Worm (Caenorhabditis elegans) whole organism, L1 larva: ENCODE data around the gene mmcm-1.

Experiments
- C16A3.4 ChIP-seq: fragments of 150-350 bp; optimal IDR thresholded peaks from 2 replicates; lab custom pipeline; 2014; ENCODE audit warnings: missing biosample characterization, missing genetic modification characterization
- C34B4.2 ChIP-seq: sonication (generic microtip); optimal IDR thresholded peaks from 2 replicates; lab custom pipeline; 2017; ENCODE audit warnings: mild to moderate bottlenecking, missing genetic modification characterization, missing compliant biosample characterization
- Y116A8C.19 ChIP-seq: sonication (generic microtip); optimal IDR thresholded peaks from 2 replicates; lab custom pipeline; 2016; ENCODE audit warnings: missing compliant biosample characterization, missing genetic modification characterization, borderline replicate concordance
- aha-1 ChIP-seq: fragments of 150-350 bp; optimal IDR thresholded peaks from 2 replicates; lab custom pipeline; 2014; ENCODE audit warnings: missing biosample characterization, missing genetic modification characterization
- alr-1 ChIP-seq: fragments of 200-800 bp; sonication (Bioruptor generic); optimal IDR thresholded peaks from 2 replicates; lab custom pipeline; 2018; ENCODE audit warnings: borderline replicate concordance, mild to moderate bottlenecking, missing genetic modification characterization, missing compliant biosample characterization
- ama-1 ChIP-seq: fragments of 150-350 bp; optimal IDR thresholded peaks from 2 replicates; lab custom pipeline; 2014
- blmp-1 ChIP-seq: fragments of 150-350 bp; optimal IDR thresholded peaks from 2 replicates; lab custom pipeline; 2014; ENCODE audit warnings: missing biosample characterization, missing genetic modification characterization
- ceh-8 ChIP-seq: fragments of 200-800 bp; sonication (Bioruptor generic); optimal IDR thresholded peaks from 2 replicates; lab custom pipeline; 2018; ENCODE audit warnings: mild to moderate bottlenecking, missing genetic modification characterization, moderate library complexity, missing compliant biosample characterization
- ceh-82 ChIP-seq, 3 experiments: fragments of 150-350 bp in 1 of 3; sonication (generic microtip) in 2 of 3; optimal IDR thresholded peaks; 2 replicates each; lab custom pipeline; 2014 to 2017; ENCODE audit warnings: missing biosample characterization in 3 of 3, missing genetic modification characterization in 3 of 3
- ceh-88 ChIP-seq: fragments of 200-800 bp; sonication (Bioruptor generic); IDR thresholded peaks from 2 replicates; pipeline ENCODE4 v1.3.6; 2022; ENCODE audit warnings: missing genetic modification characterization, missing compliant biosample characterization
- dpl-1 ChIP-seq, 3 experiments: fragments of 150-350 bp in 2 of 3; sonication (generic microtip) in 1 of 3; optimal IDR thresholded peaks; 2 replicates each; lab custom pipeline; 2014 to 2017; ENCODE audit warnings: missing biosample characterization in 3 of 3, missing genetic modification characterization in 3 of 3, missing genetic modification reagents in 3 of 3
- dsc-1 ChIP-seq: sonication (generic microtip); optimal IDR thresholded peaks from 2 replicates; lab custom pipeline; 2016; ENCODE audit warnings: mild to moderate bottlenecking, missing genetic modification characterization, missing compliant biosample characterization
- efl-1 ChIP-seq, 4 experiments: fragments of 150-350 bp; optimal IDR thresholded peaks in 3 of 4; peaks in 1 of 4; 1 replicate in 1 of 4; 2 replicates in 3 of 4; lab custom pipeline; 2014; ENCODE audit warnings: missing biosample characterization in 2 of 4, missing genetic modification characterization in 2 of 4, missing genetic modification reagents in 2 of 4
- egl-27 ChIP-seq, 2 experiments: fragments of 150-350 bp in 1 of 2; sonication (generic microtip); optimal IDR thresholded peaks; 3 replicates each; lab custom pipeline; 2017 to 2018; ENCODE audit warnings: missing biosample characterization in 2 of 2, missing genetic modification characterization in 2 of 2, missing genetic modification reagents in 2 of 2
- elt-3 ChIP-seq, 6 experiments: fragments of 150-350 bp in 1 of 6; sonication (generic microtip); optimal IDR thresholded peaks; 2 replicates each; lab custom pipeline; 2017 to 2018; ENCODE audit warnings: missing biosample characterization in 6 of 6, missing genetic modification characterization in 6 of 6, inconsistent platforms in 1 of 6
- fkh-10 ChIP-seq: sonication (generic microtip); optimal IDR thresholded peaks from 2 replicates; lab custom pipeline; 2017; ENCODE audit warnings: missing biosample characterization, missing genetic modification reagents, missing genetic modification characterization
- fkh-4 ChIP-seq: sonication (generic microtip); optimal IDR thresholded peaks from 2 replicates; lab custom pipeline; 2016; ENCODE audit warnings: missing compliant biosample characterization, missing genetic modification characterization, borderline replicate concordance
- fkh-8 ChIP-seq: sonication (generic microtip); optimal IDR thresholded peaks from 2 replicates; lab custom pipeline; 2016; ENCODE audit warnings: mild to moderate bottlenecking, missing genetic modification characterization, missing compliant biosample characterization
- fos-1 ChIP-seq: fragments of 150-350 bp; optimal IDR thresholded peaks from 2 replicates; lab custom pipeline; 2014; ENCODE audit warnings: missing biosample characterization, missing genetic modification characterization
- irx-1 ChIP-seq: sonication (generic microtip); optimal IDR thresholded peaks from 2 replicates; lab custom pipeline; 2016; ENCODE audit warnings: missing genetic modification characterization, missing compliant biosample characterization
- isw-1 ChIP-seq: fragments of 200-800 bp; sonication (Bioruptor generic); IDR thresholded peaks from 2 replicates; pipeline ENCODE4 v1.3.6; 2022; ENCODE audit warnings: missing genetic modification characterization, missing compliant biosample characterization
- jun-1 ChIP-seq: fragments of 150-350 bp; optimal IDR thresholded peaks from 2 replicates; lab custom pipeline; 2014; ENCODE audit warnings: missing biosample characterization, missing genetic modification reagents, missing genetic modification characterization
- lin-14 ChIP-seq: fragments of 200-800 bp; sonication (Bioruptor generic); optimal IDR thresholded peaks from 2 replicates; lab custom pipeline; 2018; ENCODE audit warnings: mild to moderate bottlenecking, missing genetic modification characterization, moderate library complexity, missing compliant biosample characterization
- lin-35 ChIP-seq, 2 experiments: fragments of 150-350 bp; optimal IDR thresholded peaks; 2 replicates each; lab custom pipeline; 2014; ENCODE audit warnings: missing biosample characterization in 2 of 2, missing genetic modification characterization in 2 of 2, missing genetic modification reagents in 2 of 2
- lin-39 ChIP-seq: fragments of 150-350 bp; optimal IDR thresholded peaks from 2 replicates; lab custom pipeline; 2014; ENCODE audit warnings: missing biosample characterization, missing genetic modification reagents, missing genetic modification characterization
- lir-3 ChIP-seq: sonication (generic microtip); optimal IDR thresholded peaks from 2 replicates; lab custom pipeline; 2016; ENCODE audit warnings: mild to moderate bottlenecking, missing genetic modification characterization, moderate library complexity, missing compliant biosample characterization; ENCODE audit not compliant: poor library complexity
- lsy-2 ChIP-seq, 2 experiments: fragments of 150-350 bp; optimal IDR thresholded peaks; 2 replicates each; lab custom pipeline; 2014; ENCODE audit warnings: missing biosample characterization in 2 of 2, missing genetic modification characterization in 2 of 2
- mab-9 ChIP-seq: fragments of 200-800 bp; sonication (Bioruptor generic); IDR thresholded peaks from 2 replicates; pipeline ENCODE4 v1.3.6; 2022; ENCODE audit warnings: missing genetic modification reagents, missing genetic modification characterization, missing compliant biosample characterization
- mdl-1 ChIP-seq, 2 experiments: fragments of 150-350 bp; optimal IDR thresholded peaks; 2 replicates each; lab custom pipeline; 2014 to 2017; ENCODE audit warnings: missing biosample characterization in 2 of 2, missing genetic modification characterization in 2 of 2, inconsistent platforms in 1 of 2
- mep-1 ChIP-seq: fragments of 150-350 bp; optimal IDR thresholded peaks from 2 replicates; lab custom pipeline; 2014; ENCODE audit warnings: missing biosample characterization, missing genetic modification characterization
- nhr-19 ChIP-seq: fragments of 200-800 bp; sonication (Bioruptor generic); conservative IDR thresholded peaks from 2 replicates; pipeline ENCODE4 v1.3.6; 2022; ENCODE audit warnings: missing genetic modification characterization, missing compliant biosample characterization
- nhr-20 ChIP-seq: sonication (generic microtip); optimal IDR thresholded peaks from 2 replicates; lab custom pipeline; 2016; ENCODE audit warnings: mild to moderate bottlenecking, missing genetic modification characterization, missing compliant biosample characterization
- nhr-47 ChIP-seq: sonication (generic microtip); optimal IDR thresholded peaks from 2 replicates; lab custom pipeline; 2016; ENCODE audit warnings: mild to moderate bottlenecking, missing genetic modification characterization, moderate library complexity, missing compliant biosample characterization
- nhr-71 ChIP-seq: sonication (generic microtip); optimal IDR thresholded peaks from 2 replicates; lab custom pipeline; 2016; ENCODE audit warnings: mild to moderate bottlenecking, missing genetic modification characterization, moderate library complexity, missing compliant biosample characterization
- nhr-76 ChIP-seq: sonication (generic microtip); optimal IDR thresholded peaks from 2 replicates; lab custom pipeline; 2017; ENCODE audit warnings: missing biosample characterization, missing genetic modification characterization
- nhr-85 ChIP-seq: sonication (generic microtip); peaks from one replicate; lab custom pipeline; 2016; ENCODE audit warnings: missing genetic modification characterization, inconsistent platforms, missing compliant biosample characterization
- nhr-90 ChIP-seq: sonication (generic microtip); optimal IDR thresholded peaks from 2 replicates; lab custom pipeline; 2016; ENCODE audit warnings: mild to moderate bottlenecking, missing genetic modification characterization, missing compliant biosample characterization; ENCODE audit not compliant: poor library complexity
- pax-3 ChIP-seq: fragments of 200-800 bp; sonication (Bioruptor generic); optimal IDR thresholded peaks from 2 replicates; lab custom pipeline; 2018; ENCODE audit warnings: mild to moderate bottlenecking, missing genetic modification characterization, moderate library complexity, missing compliant biosample characterization
- rnt-1 ChIP-seq: sonication (generic microtip); optimal IDR thresholded peaks from 2 replicates; lab custom pipeline; 2016; ENCODE audit warnings: mild to moderate bottlenecking, missing genetic modification characterization, moderate library complexity, missing compliant biosample characterization
- skn-1 ChIP-seq: fragments of 150-350 bp; optimal IDR thresholded peaks from 2 replicates; lab custom pipeline; 2014; ENCODE audit warnings: missing biosample characterization, missing genetic modification characterization
- snpc-4 ChIP-seq: fragments of 150-350 bp; optimal IDR thresholded peaks from 2 replicates; lab custom pipeline; 2014; ENCODE audit warnings: missing biosample characterization, missing genetic modification characterization
- snu-23 ChIP-seq: sonication (generic microtip); optimal IDR thresholded peaks from 2 replicates; lab custom pipeline; 2016; ENCODE audit warnings: missing genetic modification characterization, missing compliant biosample characterization
- sox-4 ChIP-seq: sonication (generic microtip); optimal IDR thresholded peaks from 2 replicates; lab custom pipeline; 2016; ENCODE audit warnings: missing genetic modification characterization, missing compliant biosample characterization
- sup-37 ChIP-seq: fragments of 200-800 bp; sonication (Bioruptor generic); optimal IDR thresholded peaks from 2 replicates; lab custom pipeline; 2018; ENCODE audit warnings: mild to moderate bottlenecking, missing genetic modification characterization, missing compliant biosample characterization
- swsn-7 ChIP-seq: sonication (generic microtip); optimal IDR thresholded peaks from 2 replicates; lab custom pipeline; 2016; ENCODE audit warnings: missing genetic modification characterization, missing compliant biosample characterization
- tbx-2 ChIP-seq: sonication (generic microtip); optimal IDR thresholded peaks from 2 replicates; lab custom pipeline; 2016; ENCODE audit warnings: missing genetic modification characterization, missing compliant biosample characterization
- unc-130 ChIP-seq: fragments of 150-350 bp; optimal IDR thresholded peaks from 2 replicates; lab custom pipeline; 2017; ENCODE audit warnings: missing biosample characterization, missing genetic modification characterization, inconsistent platforms
- unc-86 ChIP-seq: sonication (generic microtip); optimal IDR thresholded peaks from 2 replicates; lab custom pipeline; 2016; ENCODE audit warnings: missing genetic modification characterization, missing compliant biosample characterization
- vab-15 ChIP-seq: sonication (generic microtip); optimal IDR thresholded peaks from 2 replicates; lab custom pipeline; 2017; ENCODE audit warnings: missing genotype, mild to moderate bottlenecking, missing genetic modification characterization, missing compliant biosample characterization
- zag-1 ChIP-seq: fragments of 150-350 bp; optimal IDR thresholded peaks from 2 replicates; lab custom pipeline; 2014; ENCODE audit warnings: missing biosample characterization, missing genetic modification characterization
- ztf-11 ChIP-seq, 2 experiments: sonication (generic microtip); optimal IDR thresholded peaks; 2 replicates each; lab custom pipeline; 2016 to 2017; ENCODE audit warnings: missing genetic modification characterization in 2 of 2, missing biosample characterization in 1 of 2, missing compliant biosample characterization in 1 of 2
- ztf-4 ChIP-seq: fragments of 150-350 bp; optimal IDR thresholded peaks from 2 replicates; lab custom pipeline; 2014; ENCODE audit warnings: missing biosample characterization, missing genetic modification characterization

mmcm-1 gene

DNA sequence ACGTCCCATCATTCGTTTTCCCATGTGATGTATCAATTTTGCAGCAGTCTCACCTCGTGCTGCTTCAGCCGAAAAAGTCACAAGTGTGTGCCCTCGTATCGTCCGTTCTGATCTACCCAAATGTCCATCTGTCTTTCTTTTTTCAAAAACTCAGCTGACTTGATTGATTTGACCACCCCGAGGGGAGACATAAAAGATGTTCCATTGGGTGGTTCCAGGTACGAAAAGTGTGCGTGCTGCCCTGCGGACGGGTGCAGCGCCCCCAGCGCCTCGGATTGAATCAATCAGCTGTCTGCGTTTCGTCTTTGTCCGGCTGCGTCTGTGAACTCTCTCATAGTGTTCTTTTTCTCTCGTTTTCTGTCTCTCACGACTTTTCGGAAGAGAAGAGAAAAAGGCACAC lies 45.7 kb upstream of the mmcm-1 start:
- TF ChIP-seq blmp-1 (tag; lab: Kevin White, UChicago) (peak; percentile 65), ama-1 (peak; percentile 60), mdl-1 (tag; optimal IDR thresholded peaks at IDR 0.05; lab: Kevin White, UChicago) (peak in 1 of 2 experiments; percentile 79), nhr-47 (peak; percentile 49), efl-1 (optimal IDR thresholded peaks at IDR 0.05; lab: Kevin White, UChicago) (peak; percentile 40 to 69), efl-1 (GFP tag; optimal IDR thresholded peaks at IDR 0.05 in 1 of 2; lab: Kevin White, UChicago) (peak in 1 of 2 experiments; percentile 94), lsy-2 (tag; optimal IDR thresholded peaks at IDR 0.05; lab: Kevin White, UChicago) (peak; percentile 34 to 62), snpc-4 (peak; percentile 18), zag-1 (tag; lab: Kevin White, UChicago) (no peak), lir-3 (tag; lab: Kevin White, UChicago) (peak; percentile 40), nhr-85 (tag; lab: Kevin White, UChicago) (peak; percentile 94), ztf-4 (tag; lab: Kevin White, UChicago) (peak; percentile 55), vab-15 (peak; percentile 36), C34B4.2 (no peak), nhr-90 (tag; lab: Kevin White, UChicago) (peak; percentile 21), lin-39 (no peak), C16A3.4 (tag; lab: Kevin White, UChicago) (peak; percentile 57), irx-1 (tag; lab: Kevin White, UChicago) (peak; percentile 4), tbx-2 (tag; lab: Kevin White, UChicago) (peak; percentile 39), mep-1 (tag; lab: Kevin White, UChicago) (peak; percentile 74), Y116A8C.19 (tag; lab: Kevin White, UChicago) (no peak), elt-3 (tag; optimal IDR thresholded peaks at IDR 0.05; lab: Kevin White, UChicago) (peak in 1 of 6 experiments; percentile 41), alr-1 (tag; lab: Kevin White, UChicago) (no peak), dpl-1 (GFP tag; optimal IDR thresholded peaks at IDR 0.05; lab: Kevin White, UChicago) (peak; percentile 19 to 38 (median 31)), egl-27 (tag; optimal IDR thresholded peaks at IDR 0.05; lab: Kevin White, UChicago) (no peak), snu-23 (GFP tag; lab: Kevin White, UChicago) (peak; percentile 61), fkh-10 (GFP tag; lab: Kevin White, UChicago) (peak; percentile 4), pax-3 (tag; lab: Kevin White, UChicago) (peak; percentile 12), isw-1 (GFP tag; lab: Robert Waterston, UW) (no peak; the same call in 1 of the 2 replicates), lin-35 (GFP tag; optimal IDR thresholded peaks at IDR 0.05; lab: Kevin White, UChicago) (peak; percentile 30 to 83), skn-1 (tag; lab: Kevin White, UChicago) (no peak), sox-4 (tag; lab: Kevin White, UChicago) (no peak), nhr-19 (GFP tag; lab: Robert Waterston, UW) (peak; percentile 40), unc-86 (tag; lab: Kevin White, UChicago) (peak; percentile 8), ceh-82 (tag; optimal IDR thresholded peaks at IDR 0.05; lab: Kevin White, UChicago) (peak in 1 of 3 experiments; percentile 48), sup-37 (GFP tag; lab: Kevin White, UChicago) (peak; percentile 29), ceh-88 (GFP tag; lab: Robert Waterston, UW) (no peak), dsc-1 (tag; lab: Kevin White, UChicago) (peak; percentile 38), lin-14 (GFP tag; lab: Kevin White, UChicago) (peak; percentile 88), swsn-7 (peak; percentile 35), nhr-76 (tag; lab: Kevin White, UChicago) (no peak), fkh-4 (tag; lab: Kevin White, UChicago) (no peak), jun-1 (tag; lab: Kevin White, UChicago) (peak; percentile 7), fos-1 (tag; lab: Kevin White, UChicago) (no peak), nhr-20 (tag; lab: Kevin White, UChicago) (peak; percentile 74), aha-1 (tag; lab: Kevin White, UChicago) (no peak), nhr-71 (tag; lab: Kevin White, UChicago) (peak; percentile 79), fkh-8 (tag; lab: Kevin White, UChicago) (peak; percentile 67), rnt-1 (tag; lab: Kevin White, UChicago) (peak; percentile 50), mab-9 (GFP tag; lab: Robert Waterston, UW) (0 out of 2 replicates have a peak, but pooled peaks have one; percentile 45), ceh-8 (GFP tag; lab: Kevin White, UChicago) (no peak), unc-130 (tag; lab: Kevin White, UChicago) (peak; percentile 74), ztf-11 (tag; optimal IDR thresholded peaks at IDR 0.05; lab: Kevin White, UChicago) (peak in 1 of 2 experiments; percentile 54)
